Fruit fly (Drosophila melanogaster) whole organism, embryonic: Measurements from ENCODE around the gene Pfdn2.
A peak's percentile ranks its signal among the peaks of the same experiment; 100 is the strongest.

Source experiments
- Abd-B ChIP-seq: fragments of 200-800 bp; sonication (Bioruptor generic); optimal IDR thresholded peaks from 2 replicates; lab custom pipeline; 2018; ENCODE audit warnings: missing biosample characterization, mild to moderate bottlenecking, missing genetic modification characterization, moderate library complexity
- Atf-2 ChIP-seq: fragments of 200-800 bp; sonication (Bioruptor generic); optimal IDR thresholded peaks from 2 replicates; lab custom pipeline; 2016; ENCODE audit warnings: missing biosample characterization, missing genetic modification characterization
- BtbVII ChIP-seq: fragments of 200-800 bp; sonication (Bioruptor generic); optimal IDR thresholded peaks from 3 replicates; lab custom pipeline; 2017; ENCODE audit warnings: missing biosample characterization, mild to moderate bottlenecking, missing genetic modification characterization
- CG10274 ChIP-seq: fragments of 200-800 bp; sonication (Bioruptor generic); optimal IDR thresholded peaks from 3 replicates; lab custom pipeline; 2017; ENCODE audit warnings: missing biosample characterization, mild to moderate bottlenecking, missing genetic modification characterization
- CG11093 ChIP-seq: fragments of 200-800 bp; sonication (Bioruptor generic); IDR thresholded peaks from 3 replicates; pipeline ENCODE4 v1.3.6; 2022; ENCODE audit warnings: missing biosample characterization, missing genetic modification characterization
- CG12104 ChIP-seq: fragments of 200-800 bp; sonication (Bioruptor generic); optimal IDR thresholded peaks from 3 replicates; lab custom pipeline; 2016; ENCODE audit warnings: missing biosample characterization, missing genetic modification characterization
- CG12155 ChIP-seq: fragments of 200-800 bp; sonication (Bioruptor generic); optimal IDR thresholded peaks from 3 replicates; lab custom pipeline; 2016; ENCODE audit warnings: missing biosample characterization, missing genetic modification characterization
- CG13775 ChIP-seq: fragments of 200-800 bp; sonication (Bioruptor generic); optimal IDR thresholded peaks from 3 replicates; lab custom pipeline; 2017; ENCODE audit warnings: missing biosample characterization, mild to moderate bottlenecking, missing genetic modification characterization
- CG2120 ChIP-seq: fragments of 200-800 bp; sonication (Bioruptor generic); optimal IDR thresholded peaks from 3 replicates; lab custom pipeline; 2016; ENCODE audit warnings: missing biosample characterization, missing genetic modification characterization
- CG32772 ChIP-seq: fragments of 200-800 bp; sonication (Bioruptor generic); IDR thresholded peaks from 2 replicates; pipeline ENCODE4 v1.3.6; 2022; ENCODE audit warnings: missing biosample characterization, missing genetic modification characterization
- CG3407 ChIP-seq: fragments of 200-800 bp; sonication (Bioruptor generic); optimal IDR thresholded peaks from 2 replicates; lab custom pipeline; 2018; ENCODE audit warnings: missing biosample characterization, mild to moderate bottlenecking, missing genetic modification characterization
- CG34422 ChIP-seq: fragments of 200-800 bp; sonication (Bioruptor generic); IDR thresholded peaks from 3 replicates; pipeline ENCODE4 v1.3.6; 2022; ENCODE audit warnings: missing biosample characterization, missing genetic modification characterization
- CG3726 ChIP-seq: fragments of 200-800 bp; sonication (Bioruptor generic); IDR thresholded peaks from 3 replicates; pipeline ENCODE4, ENCODE4 v1.3.6; 2022; ENCODE audit warnings: missing biosample characterization, missing genetic modification characterization
- CG4360 ChIP-seq: fragments of 200-800 bp; sonication (Bioruptor generic); IDR thresholded peaks from 2 replicates; pipeline ENCODE4 v1.3.6; 2022; ENCODE audit warnings: missing biosample characterization, missing genetic modification characterization
- CG4424 ChIP-seq: fragments of 200-800 bp; sonication (Bioruptor generic); optimal IDR thresholded peaks from 3 replicates; lab custom pipeline; 2016; ENCODE audit warnings: missing biosample characterization, missing genetic modification characterization
- CG4617 ChIP-seq: fragments of 200-800 bp; sonication (Bioruptor generic); optimal IDR thresholded peaks from 3 replicates; lab custom pipeline; 2016; ENCODE audit warnings: missing biosample characterization, missing genetic modification characterization, borderline replicate concordance
- CG4707 ChIP-seq: fragments of 200-800 bp; sonication (Bioruptor generic); optimal IDR thresholded peaks from 2 replicates; lab custom pipeline; 2018; ENCODE audit warnings: missing biosample characterization, mild to moderate bottlenecking, missing genetic modification characterization, moderate library complexity
- CG4730 ChIP-seq: fragments of 200-800 bp; sonication (Bioruptor generic); IDR thresholded peaks from 2 replicates; pipeline ENCODE4 v1.3.6; 2022; ENCODE audit warnings: missing biosample characterization, missing genetic modification characterization
- CG6813 ChIP-seq: fragments of 200-800 bp; sonication (Bioruptor generic); optimal IDR thresholded peaks from 2 replicates; lab custom pipeline; 2017; ENCODE audit warnings: missing biosample characterization, missing genetic modification characterization, mild to moderate bottlenecking, moderate library complexity, missing genetic modification reagents
- CG8089 ChIP-seq: fragments of 200-800 bp; sonication (Bioruptor generic); optimal IDR thresholded peaks from 3 replicates; lab custom pipeline; 2016; ENCODE audit warnings: missing biosample characterization, missing genetic modification characterization
- CG9215 ChIP-seq: fragments of 200-800 bp; sonication (Bioruptor generic); IDR thresholded peaks from 2 replicates; pipeline ENCODE4 v1.3.6; 2022; ENCODE audit warnings: missing biosample characterization, missing genetic modification characterization
- CG9437 ChIP-seq: fragments of 200-800 bp; sonication (Bioruptor generic); optimal IDR thresholded peaks from 2 replicates; lab custom pipeline; 2018; ENCODE audit warnings: missing biosample characterization, mild to moderate bottlenecking, missing genetic modification characterization
- D19A ChIP-seq: fragments of 200-800 bp; optimal IDR thresholded peaks from 3 replicates; lab custom pipeline; 2019; ENCODE audit warnings: missing biosample characterization, mild to moderate bottlenecking, missing genetic modification characterization, moderate library complexity
- Dip3 ChIP-seq: fragments of 200-800 bp; sonication (Bioruptor generic); optimal IDR thresholded peaks from 3 replicates; lab custom pipeline; 2016; ENCODE audit warnings: missing biosample characterization, missing genetic modification characterization
- Elba2 ChIP-seq: fragments of 200-800 bp; sonication (Bioruptor generic); optimal IDR thresholded peaks from 3 replicates; lab custom pipeline; 2016; ENCODE audit warnings: missing biosample characterization, missing genetic modification characterization
- Hr78 ChIP-seq, 2 experiments: fragments of 200-800 bp in 1 of 2; fragments of >200 bp in 1 of 2; sonication (Bioruptor generic) in 1 of 2; optimal IDR thresholded peaks; 2 replicates each; lab custom pipeline; 2017 to 2019; ENCODE audit warnings: missing biosample characterization in 2 of 2, missing genetic modification characterization in 2 of 2, mild to moderate bottlenecking in 1 of 2, moderate library complexity in 1 of 2
- Myb ChIP-seq: fragments of 200-800 bp; sonication (Bioruptor generic); optimal IDR thresholded peaks from 2 replicates; lab custom pipeline; 2016; ENCODE audit warnings: missing biosample characterization, missing genetic modification characterization
- Oaz ChIP-seq: fragments of 200-800 bp; sonication (Bioruptor generic); IDR thresholded peaks from 2 replicates; pipeline ENCODE4 v1.3.6; 2022; ENCODE audit warnings: missing biosample characterization, missing genetic modification characterization
- Ssrp ChIP-seq: fragments of 200-800 bp; sonication (Bioruptor generic); optimal IDR thresholded peaks from 2 replicates; lab custom pipeline; 2018; ENCODE audit warnings: missing biosample characterization, mild to moderate bottlenecking, missing genetic modification characterization, moderate library complexity
- chn ChIP-seq: fragments of 200-800 bp; sonication (Bioruptor generic); optimal IDR thresholded peaks from 2 replicates; lab custom pipeline; 2016; ENCODE audit warnings: missing biosample characterization, missing genetic modification characterization
- croc ChIP-seq: fragments of 200-800 bp; sonication (Bioruptor generic); conservative IDR thresholded peaks from 3 replicates; pipeline ENCODE4 v1.3.6; 2022; ENCODE audit warnings: missing biosample characterization, missing genetic modification characterization
- disco-r ChIP-seq: fragments of 200-800 bp; sonication (Bioruptor generic); optimal IDR thresholded peaks from 2 replicates; lab custom pipeline; 2016; ENCODE audit warnings: missing biosample characterization, missing genetic modification characterization
- dm ChIP-seq: fragments of 200-800 bp; sonication (Bioruptor generic); optimal IDR thresholded peaks from 3 replicates; lab custom pipeline; 2016; ENCODE audit warnings: missing biosample characterization, missing genetic modification characterization
- dmrt11E ChIP-seq: fragments of 200-800 bp; sonication (Bioruptor generic); optimal IDR thresholded peaks from 3 replicates; lab custom pipeline; 2018; ENCODE audit warnings: missing biosample characterization, mild to moderate bottlenecking, missing genetic modification characterization, moderate library complexity
- grau ChIP-seq: fragments of 200-800 bp; optimal IDR thresholded peaks from 3 replicates; lab custom pipeline; 2019; ENCODE audit warnings: missing biosample characterization, mild to moderate bottlenecking, missing genetic modification characterization, moderate library complexity
- insv ChIP-seq, 2 experiments: fragments of 200-800 bp; sonication (Bioruptor generic); optimal IDR thresholded peaks; 3 replicates each; lab custom pipeline; 2016 to 2018; ENCODE audit warnings: missing biosample characterization in 2 of 2, missing genetic modification characterization in 2 of 2
- jing ChIP-seq: fragments of 200-800 bp; sonication (Bioruptor generic); optimal IDR thresholded peaks from 2 replicates; lab custom pipeline; 2018; ENCODE audit warnings: missing biosample characterization, mild to moderate bottlenecking, missing genetic modification characterization
- kah ChIP-seq: fragments of 200-800 bp; sonication (Bioruptor generic); optimal IDR thresholded peaks from 2 replicates; lab custom pipeline; 2018; ENCODE audit warnings: missing biosample characterization, mild to moderate bottlenecking, missing genetic modification characterization
- ken ChIP-seq: fragments of 200-800 bp; sonication (Bioruptor generic); IDR thresholded peaks from 3 replicates; pipeline ENCODE4 v1.3.6; 2022; ENCODE audit warnings: missing biosample characterization, missing genetic modification characterization
- lbe ChIP-seq: fragments of 200-800 bp; sonication (Bioruptor generic); optimal IDR thresholded peaks from 2 replicates; lab custom pipeline; 2016; ENCODE audit warnings: missing biosample characterization, mild to moderate bottlenecking, missing genetic modification characterization
- lmd ChIP-seq: fragments of 200-800 bp; sonication (Bioruptor generic); IDR thresholded peaks from 2 replicates; pipeline ENCODE4 v1.3.6; 2022; ENCODE audit warnings: missing biosample characterization, missing genetic modification characterization
- mld ChIP-seq: fragments of 200-800 bp; sonication (Bioruptor generic); IDR thresholded peaks from 3 replicates; pipeline ENCODE4 v1.3.6; 2022; ENCODE audit warnings: missing biosample characterization, missing genetic modification characterization; ENCODE audit not compliant: partially characterized antibody
- phol ChIP-seq: fragments of 200-800 bp; sonication (Bioruptor generic); optimal IDR thresholded peaks from 3 replicates; lab custom pipeline; 2018; ENCODE audit warnings: missing biosample characterization, mild to moderate bottlenecking, missing genetic modification characterization, moderate library complexity
- salm ChIP-seq: fragments of 200-800 bp; sonication (Bioruptor generic); optimal IDR thresholded peaks from 2 replicates; lab custom pipeline; 2018; ENCODE audit warnings: missing biosample characterization, mild to moderate bottlenecking, missing genetic modification characterization
- sc ChIP-seq, 3 experiments: fragments of >200 bp in 2 of 3; fragments of 200-800 bp in 1 of 3; sonication (Bioruptor generic) in 1 of 3; optimal IDR thresholded peaks; 2 replicates in 2 of 3; 3 replicates in 1 of 3; lab custom pipeline; 2017; ENCODE audit warnings: mild to moderate bottlenecking in 1 of 3, missing biosample characterization in 1 of 3, missing genetic modification characterization in 1 of 3, missing genetic modification reagents in 1 of 3
- sima ChIP-seq: fragments of 200-800 bp; sonication (Bioruptor generic); optimal IDR thresholded peaks from 2 replicates; lab custom pipeline; 2016; ENCODE audit warnings: missing biosample characterization, missing genetic modification characterization
- sug ChIP-seq: fragments of 200-800 bp; optimal IDR thresholded peaks from 2 replicates; lab custom pipeline; 2019; ENCODE audit warnings: missing biosample characterization, mild to moderate bottlenecking, missing genetic modification characterization, moderate library complexity
- toy ChIP-seq: fragments of 200-800 bp; sonication (Bioruptor generic); IDR thresholded peaks from 2 replicates; pipeline ENCODE4 v1.3.6; 2022; ENCODE audit warnings: missing biosample characterization, missing genetic modification characterization
- wdn ChIP-seq: fragments of 200-800 bp; sonication (Bioruptor generic); IDR thresholded peaks from 2 replicates; pipeline ENCODE4 v1.3.6; 2022; ENCODE audit warnings: missing biosample characterization, missing genetic modification characterization
- yki ChIP-seq: fragments of >200 bp; optimal IDR thresholded peaks from 3 replicates; lab custom pipeline; 2018

The Pfdn2 gene

DNA sequence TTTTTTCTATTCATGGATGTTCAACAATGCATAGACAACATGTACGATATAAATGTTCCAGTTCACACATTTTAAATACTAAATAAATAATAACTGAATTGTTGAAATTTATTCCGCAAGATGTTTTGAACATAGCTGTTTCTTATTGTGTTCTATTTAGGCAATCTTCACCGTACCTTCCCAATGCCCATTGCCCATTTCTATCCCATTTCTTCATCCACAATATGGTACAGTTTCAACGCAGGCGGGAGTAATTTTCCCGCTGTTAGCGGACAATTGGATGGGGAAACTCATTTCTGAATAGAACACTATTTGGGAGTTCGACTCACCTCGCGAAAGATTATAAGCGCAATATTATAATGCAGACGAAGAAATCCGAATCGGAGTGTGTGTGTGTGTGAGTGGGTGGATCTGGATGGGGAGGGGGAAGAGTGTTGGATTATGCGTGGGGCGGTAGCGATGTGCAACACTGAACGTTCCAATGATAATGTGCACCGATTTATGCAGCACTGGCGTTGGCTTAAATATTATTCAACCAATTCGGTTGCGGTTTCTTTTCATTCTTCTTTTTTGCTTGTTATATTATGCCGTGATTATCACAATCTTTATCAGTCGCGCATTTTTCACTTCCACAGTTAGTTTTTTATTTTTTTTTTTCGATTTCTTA is 17.9 kb upstream of the Pfdn2 start (continued):
- TF ChIP-seq Abd-B (GFP tag; lab: Kevin White, UChicago) (peak; percentile 28), sc (optimal IDR thresholded peaks at IDR 0.05; lab: Kevin White, UChicago) (no peak), sc (GFP tag; optimal IDR thresholded peaks at IDR 0.05; lab: Kevin White, UChicago) (no peak), CG4617 (GFP tag; lab: Kevin White, UChicago) (peak; percentile 94), sima (GFP tag; lab: Kevin White, UChicago) (peak; percentile 25), jing (no peak), CG12155 (peak; percentile 57), lmd (GFP tag; lab: Robert Waterston, UW) (peak; percentile 35), chn (GFP tag; lab: Kevin White, UChicago) (peak; percentile 88), disco-r (GFP tag; lab: Kevin White, UChicago) (peak; percentile 18), Oaz (no peak), Dip3 (peak; percentile 48), CG6813 (GFP tag; lab: Kevin White, UChicago) (peak; percentile 27), Ssrp (tag; lab: Kevin White, UChicago) (no peak), yki (no peak), CG3726 (GFP tag; lab: Robert Waterston, UW) (no peak), CG4707 (GFP tag; lab: Kevin White, UChicago) (no peak), lbe (GFP tag; lab: Kevin White, UChicago) (peak; percentile 48), D19A (tag; lab: Kevin White, UChicago) (no peak), CG12104 (no peak), CG32772 (GFP tag; lab: Robert Waterston, UW) (no peak), CG4360 (GFP tag; lab: Robert Waterston, UW) (no peak), salm (no peak), croc (no peak), mld (no peak), CG8089 (GFP tag; lab: Kevin White, UChicago) (peak; percentile 34), Elba2 (GFP tag; lab: Kevin White, UChicago) (peak; percentile 27), Atf-2 (peak; percentile 34), dmrt11E (peak; percentile 31), toy (no peak), kah (GFP tag; lab: Kevin White, UChicago) (no peak), grau (tag; lab: Kevin White, UChicago) (peak; percentile 79), CG9437 (peak; percentile 40), insv (GFP tag; optimal IDR thresholded peaks at IDR 0.05; lab: Kevin White, UChicago) (peak in 1 of 2 experiments; percentile 33), CG13775 (GFP tag; lab: Kevin White, UChicago) (peak; percentile 7), ken (GFP tag; lab: Robert Waterston, UW) (peak; percentile 73), phol (tag; lab: Kevin White, UChicago) (no peak), CG4424 (GFP tag; lab: Kevin White, UChicago) (peak; percentile 51), wdn (no peak), BtbVII (GFP tag; lab: Kevin White, UChicago) (no peak), CG4730 (GFP tag; lab: Robert Waterston, UW) (no peak), CG9215 (GFP tag; lab: Robert Waterston, UW) (0 out of 2 replicates have a peak, but pooled peaks have one; percentile 6), sug (tag; lab: Kevin White, UChicago) (peak; percentile 11), CG34422 (GFP tag; lab: Robert Waterston, UW) (peak; percentile 58; the same call in 2 of the 3 replicates), Hr78 (GFP tag; optimal IDR thresholded peaks at IDR 0.05; lab: Kevin White, UChicago) (no peak), dm (GFP tag; lab: Kevin White, UChicago) (no peak), Myb (peak; percentile 64), CG10274 (GFP tag; lab: Kevin White, UChicago) (no peak), CG2120 (peak; percentile 48), CG11093 (GFP tag; lab: Robert Waterston, UW) (no peak), CG3407 (peak; percentile 32)
